Fruit fly (Drosophila melanogaster): ENCODE results near the gene CG13606.

The CG13606 gene

dm6 chr3R:24151924-24152809 lies 20.3 kb upstream of the CG13606 start, which contains the start of the genes p38a and CG6178 (continued):
- TF ChIP-seq pfk (GFP tag; optimal IDR thresholded peaks at IDR 0.05) (peak; percentile 43), CG4730 (GFP tag; IDR thresholded peaks at IDR 0.05) (peak; percentile 96), sob (GFP tag; IDR thresholded peaks at IDR 0.05) (peak; percentile 96), CG7271 (tag; optimal IDR thresholded peaks at IDR 0.05) (peak; percentile 52), NfI (GFP tag; optimal IDR thresholded peaks at IDR 0.05) (peak; percentile 98), nmo (GFP tag; optimal IDR thresholded peaks at IDR 0.05) (peak; percentile 99), CG1529 (GFP tag; optimal IDR thresholded peaks at IDR 0.05) (peak; percentile 80), cas (GFP tag; IDR thresholded peaks at IDR 0.05) (peak; percentile 94), h (optimal IDR thresholded peaks at IDR 0.05) (no peak), unpg (GFP tag; optimal IDR thresholded peaks at IDR 0.05) (peak; percentile 96), CG6689 (GFP tag; IDR thresholded peaks at IDR 0.05) (peak; percentile 98), Rfx (GFP tag; IDR thresholded peaks at IDR 0.05) (peak; percentile 98), Hsf (GFP tag; optimal IDR thresholded peaks at IDR 0.05) (peak; percentile 66), CG9797 (GFP tag; optimal IDR thresholded peaks at IDR 0.05) (peak; percentile 7), tgo (GFP tag; IDR thresholded peaks at IDR 0.05) (peak; percentile 98), hth (optimal IDR thresholded peaks at IDR 0.05) (no peak), ind (GFP tag; optimal IDR thresholded peaks at IDR 0.05) (peak; percentile 96), Taf1 (GFP tag; IDR thresholded peaks at IDR 0.05) (peak; percentile 88), CG11560 (tag; IDR thresholded peaks at IDR 0.05) (peak; percentile 96), Side (GFP tag; optimal IDR thresholded peaks at IDR 0.05) (no peak), CG8765 (GFP tag; IDR thresholded peaks at IDR 0.05) (peak; percentile 78), Deaf1 (tag; optimal IDR thresholded peaks at IDR 0.05) (peak; percentile 89), wek (GFP tag; optimal IDR thresholded peaks at IDR 0.05) (peak; percentile 56), GATAe (GFP tag; conservative IDR thresholded peaks at IDR 0.05) (peak; percentile 89), CG4854 (GFP tag; optimal IDR thresholded peaks at IDR 0.05) (peak; percentile 69), oc (tag; optimal IDR thresholded peaks at IDR 0.05) (peak; percentile 95), Hr78 (GFP tag; optimal IDR thresholded peaks at IDR 0.05) (peak in 1 of 2 experiments; percentile 83), CG9876 (GFP tag; optimal IDR thresholded peaks at IDR 0.05) (peak; percentile 13), ttk (GFP tag; IDR thresholded peaks at IDR 0.05) (peak; percentile 95), lab (GFP tag; optimal IDR thresholded peaks at IDR 0.05) (peak; percentile 98), CG12391 (tag; optimal IDR thresholded peaks at IDR 0.05) (peak; percentile 98), maf-S (GFP tag; optimal IDR thresholded peaks at IDR 0.05) (peak; percentile 1), CG3995 (GFP tag; optimal IDR thresholded peaks at IDR 0.05) (peak; percentile 39), dmrt99B (tag; optimal IDR thresholded peaks at IDR 0.05) (peak; percentile 99), CG14014 (GFP tag; IDR thresholded peaks at IDR 0.05) (peak; percentile 97), CG10274 (GFP tag; optimal IDR thresholded peaks at IDR 0.05) (peak; percentile 99), CkIIα-i1 (GFP tag; IDR thresholded peaks at IDR 0.05) (peak; percentile 87; the same call in 1 of the 2 replicates), CG10565 (GFP tag; optimal IDR thresholded peaks at IDR 0.05) (peak; percentile 45), slbo (GFP tag; IDR thresholded peaks at IDR 0.05) (peak; percentile 98), usp (GFP tag; optimal IDR thresholded peaks at IDR 0.05) (no peak), Meics (GFP tag; optimal IDR thresholded peaks at IDR 0.05) (peak; percentile 98), Med (GFP tag) (peak; percentile 84), CG12659 (GFP tag; optimal IDR thresholded peaks at IDR 0.05) (peak; percentile 99), jing (GFP tag; optimal IDR thresholded peaks at IDR 0.05) (peak; percentile 82), gcm2 (GFP tag; optimal IDR thresholded peaks at IDR 0.05) (no peak), repo (GFP tag; optimal IDR thresholded peaks at IDR 0.05) (no peak), CG12071 (GFP tag; optimal IDR thresholded peaks at IDR 0.05) (peak; percentile 85), sens (GFP tag) (peak; percentile 82), so (GFP tag; IDR thresholded peaks at IDR 0.05) (peak; percentile 96), dati (GFP tag; IDR thresholded peaks at IDR 0.05) (peak; percentile 84)

All from whole organism, embryonic.